Worm (Caenorhabditis elegans) whole organism, late embryonic: ENCODE data around the gene gst-7.
"Not testable (repeated sequence)": the region's sequence is repeated elsewhere in the genome, so short reads cannot be mapped to it uniquely, and the experiment has no call there.

ENCODE experiments used
- F13H6.1 ChIP-seq: sonication (generic microtip); optimal IDR thresholded peaks from 2 replicates; lab custom pipeline; 2016; ENCODE audit warnings: missing genetic modification characterization, missing compliant biosample characterization
- K02D7.2 ChIP-seq: sonication (generic microtip); optimal IDR thresholded peaks from 2 replicates; lab custom pipeline; 2017; ENCODE audit warnings: mild to moderate bottlenecking, missing genetic modification characterization, missing compliant biosample characterization
- K09A11.1 ChIP-seq: sonication (generic microtip); optimal IDR thresholded peaks from 2 replicates; lab custom pipeline; 2017; ENCODE audit warnings: antibody characterized with exemption, mild to moderate bottlenecking, missing genetic modification characterization, missing compliant biosample characterization; ENCODE audit not compliant: insufficient read depth
- T23F11.4 ChIP-seq: fragments of 200-800 bp; sonication (Bioruptor generic); optimal IDR thresholded peaks from 2 replicates; lab custom pipeline; 2018; ENCODE audit warnings: mild to moderate bottlenecking, missing genetic modification characterization, missing compliant biosample characterization
- Y22D7AL.16 ChIP-seq: sonication (generic microtip); optimal IDR thresholded peaks from 2 replicates; lab custom pipeline; 2016; ENCODE audit warnings: missing genetic modification characterization, missing compliant biosample characterization
- ceh-14 ChIP-seq: sonication (generic microtip); optimal IDR thresholded peaks from 2 replicates; lab custom pipeline; 2016; ENCODE audit warnings: missing genotype, missing genetic modification characterization, missing compliant biosample characterization
- ceh-18 ChIP-seq: sonication (generic microtip); optimal IDR thresholded peaks from 2 replicates; lab custom pipeline; 2016; ENCODE audit warnings: missing genetic modification characterization, missing compliant biosample characterization
- ceh-19 ChIP-seq: fragments of 200-800 bp; sonication (Bioruptor generic); optimal IDR thresholded peaks from 2 replicates; lab custom pipeline; 2018; ENCODE audit warnings: mild to moderate bottlenecking, missing genetic modification characterization, missing compliant biosample characterization
- ceh-2 ChIP-seq: sonication (generic microtip); optimal IDR thresholded peaks from 2 replicates; lab custom pipeline; 2016; ENCODE audit warnings: missing genotype, missing genetic modification characterization, missing compliant biosample characterization
- ceh-22 ChIP-seq: sonication (generic microtip); optimal IDR thresholded peaks from 2 replicates; lab custom pipeline; 2017; ENCODE audit warnings: missing biosample characterization, missing genetic modification characterization
- ceh-24 ChIP-seq: sonication (generic microtip); optimal IDR thresholded peaks from 2 replicates; lab custom pipeline; 2016; ENCODE audit warnings: mild to moderate bottlenecking, missing genetic modification characterization, missing compliant biosample characterization
- ceh-34 ChIP-seq: sonication (generic microtip); optimal IDR thresholded peaks from 2 replicates; lab custom pipeline; 2016; ENCODE audit warnings: mild to moderate bottlenecking, missing genetic modification characterization, missing compliant biosample characterization
- ceh-45 ChIP-seq: fragments of 200-800 bp; sonication (Bioruptor generic); IDR thresholded peaks from 2 replicates; pipeline ENCODE4 v1.3.6; 2022; ENCODE audit warnings: missing genetic modification reagents, missing genetic modification characterization, missing compliant biosample characterization
- ceh-6 ChIP-seq: fragments of 200-800 bp; sonication (Bioruptor generic); optimal IDR thresholded peaks from 2 replicates; lab custom pipeline; 2018; ENCODE audit warnings: mild to moderate bottlenecking, missing genetic modification characterization, missing compliant biosample characterization
- che-1 ChIP-seq: sonication (generic microtip); optimal IDR thresholded peaks from 2 replicates; lab custom pipeline; 2016; ENCODE audit warnings: mild to moderate bottlenecking, missing genetic modification characterization, missing compliant biosample characterization
- dmd-4 ChIP-seq: sonication (generic microtip); optimal IDR thresholded peaks from 2 replicates; lab custom pipeline; 2016; ENCODE audit warnings: borderline replicate concordance, missing genetic modification characterization, missing compliant biosample characterization
- elt-2 ChIP-seq: sonication (generic microtip); optimal IDR thresholded peaks from 2 replicates; lab custom pipeline; 2016; ENCODE audit warnings: missing genetic modification reagents, missing genetic modification characterization, missing compliant biosample characterization
- fax-1 ChIP-seq: sonication (generic microtip); optimal IDR thresholded peaks from 2 replicates; lab custom pipeline; 2016; ENCODE audit warnings: missing genotype, missing genetic modification characterization, missing compliant biosample characterization
- fkh-10 ChIP-seq: fragments of 150-350 bp; optimal IDR thresholded peaks from 2 replicates; lab custom pipeline; 2014; ENCODE audit warnings: missing biosample characterization, missing genetic modification reagents, missing genetic modification characterization
- gmeb-2 ChIP-seq: sonication (generic microtip); optimal IDR thresholded peaks from 2 replicates; lab custom pipeline; 2016; ENCODE audit warnings: missing genetic modification characterization, inconsistent platforms, missing compliant biosample characterization
- hlh-30 ChIP-seq: sonication (generic microtip); optimal IDR thresholded peaks from 2 replicates; lab custom pipeline; 2017; ENCODE audit warnings: antibody characterized with exemption, missing genetic modification characterization, missing compliant biosample characterization; ENCODE audit not compliant: insufficient read depth
- hlh-6 ChIP-seq: sonication (generic microtip); optimal IDR thresholded peaks from 2 replicates; lab custom pipeline; 2016; ENCODE audit warnings: missing genotype, missing genetic modification characterization, missing compliant biosample characterization
- hlh-8 ChIP-seq: sonication (generic microtip); optimal IDR thresholded peaks from 2 replicates; lab custom pipeline; 2016; ENCODE audit warnings: missing genotype, missing genetic modification characterization, missing compliant biosample characterization
- lim-6 ChIP-seq: sonication (generic microtip); optimal IDR thresholded peaks from 2 replicates; lab custom pipeline; 2016; ENCODE audit warnings: missing genetic modification characterization, missing compliant biosample characterization
- mec-3 ChIP-seq: sonication (generic microtip); optimal IDR thresholded peaks from 2 replicates; lab custom pipeline; 2016; ENCODE audit warnings: borderline replicate concordance, missing genetic modification characterization, missing compliant biosample characterization
- nfya-1 ChIP-seq: sonication (generic microtip); optimal IDR thresholded peaks from 2 replicates; lab custom pipeline; 2017; ENCODE audit warnings: missing genetic modification characterization, mild to moderate bottlenecking, missing compliant biosample characterization, antibody characterized with exemption, moderate library complexity
- odd-2 ChIP-seq: sonication (generic microtip); optimal IDR thresholded peaks from 2 replicates; lab custom pipeline; 2017; ENCODE audit warnings: antibody characterized with exemption, mild to moderate bottlenecking, missing genetic modification characterization, missing compliant biosample characterization
- pag-3 ChIP-seq: sonication (generic microtip); optimal IDR thresholded peaks from 2 replicates; lab custom pipeline; 2016; ENCODE audit warnings: missing compliant biosample characterization, missing genetic modification characterization, borderline replicate concordance
- pat-9 ChIP-seq: fragments of 200-800 bp; sonication (Bioruptor generic); optimal IDR thresholded peaks from 2 replicates; lab custom pipeline; 2018; ENCODE audit warnings: mild to moderate bottlenecking, missing genetic modification characterization, moderate library complexity, missing compliant biosample characterization
- pha-4 ChIP-seq: fragments of 150-350 bp; optimal IDR thresholded peaks from 2 replicates; lab custom pipeline; 2018; ENCODE audit warnings: missing biosample characterization, missing genetic modification reagents, missing genetic modification characterization
- pqm-1 ChIP-seq: sonication (generic microtip); optimal IDR thresholded peaks from 2 replicates; lab custom pipeline; 2016; ENCODE audit warnings: missing genetic modification characterization, missing compliant biosample characterization
- pros-1 ChIP-seq: fragments of 150-350 bp; optimal IDR thresholded peaks from 2 replicates; lab custom pipeline; 2014; ENCODE audit warnings: missing biosample characterization, missing genetic modification reagents, missing genetic modification characterization
- ref-2 ChIP-seq: sonication (generic microtip); optimal IDR thresholded peaks from 2 replicates; lab custom pipeline; 2016; ENCODE audit warnings: missing genetic modification characterization, missing compliant biosample characterization
- sdc-2 ChIP-seq: sonication (generic microtip); optimal IDR thresholded peaks from 2 replicates; lab custom pipeline; 2016; ENCODE audit warnings: missing genotype, missing genetic modification characterization, missing compliant biosample characterization
- tbx-2 ChIP-seq: sonication (generic microtip); optimal IDR thresholded peaks from 2 replicates; lab custom pipeline; 2016; ENCODE audit warnings: missing genetic modification characterization, missing compliant biosample characterization
- unc-3 ChIP-seq, 2 experiments: fragments of 200-800 bp in 1 of 2; sonication (Bioruptor generic) in 1 of 2; sonication (generic microtip) in 1 of 2; conservative IDR thresholded peaks in 1 of 2; optimal IDR thresholded peaks in 1 of 2; 2 replicates each; pipeline versions ENCODE4 v1.3.6 to Lab custom; 2016 to 2022; ENCODE audit warnings: missing compliant biosample characterization in 2 of 2, missing genetic modification characterization in 2 of 2, missing genetic modification reagents in 1 of 2
- unc-42 ChIP-seq: sonication (generic microtip); optimal IDR thresholded peaks from 2 replicates; lab custom pipeline; 2016; ENCODE audit warnings: missing genotype, missing genetic modification characterization, missing compliant biosample characterization
- unc-86 ChIP-seq: sonication (generic microtip); optimal IDR thresholded peaks from 2 replicates; lab custom pipeline; 2016; ENCODE audit warnings: missing genetic modification characterization, missing compliant biosample characterization

The gst-7 gene

DNA sequence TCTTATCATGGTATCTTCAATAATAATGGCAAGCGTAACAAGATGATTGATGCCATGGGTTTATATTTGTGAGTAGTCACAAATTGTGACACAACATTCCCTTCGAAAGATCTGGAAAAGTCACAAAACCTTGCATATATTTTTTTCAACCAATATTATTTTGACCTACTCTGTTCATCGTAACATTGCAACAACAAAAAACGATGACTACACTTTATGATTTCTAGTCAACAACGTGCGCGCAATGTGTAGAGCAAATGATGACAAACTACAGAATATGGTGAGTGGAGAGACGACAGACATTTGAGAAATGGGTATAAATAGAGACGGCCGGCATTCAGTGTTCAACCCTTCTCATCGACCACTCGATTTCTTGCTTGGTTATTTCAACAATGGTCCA, at the start of gene gst-7:
TSS of gene gst-7 (plus strand) at position 336 of the 400 bp plus-strand sequence.
- TF ChIP-seq unc-42 (tag; lab: Kevin White, UChicago) (no peak), elt-2 (peak; percentile 59)

DNA sequence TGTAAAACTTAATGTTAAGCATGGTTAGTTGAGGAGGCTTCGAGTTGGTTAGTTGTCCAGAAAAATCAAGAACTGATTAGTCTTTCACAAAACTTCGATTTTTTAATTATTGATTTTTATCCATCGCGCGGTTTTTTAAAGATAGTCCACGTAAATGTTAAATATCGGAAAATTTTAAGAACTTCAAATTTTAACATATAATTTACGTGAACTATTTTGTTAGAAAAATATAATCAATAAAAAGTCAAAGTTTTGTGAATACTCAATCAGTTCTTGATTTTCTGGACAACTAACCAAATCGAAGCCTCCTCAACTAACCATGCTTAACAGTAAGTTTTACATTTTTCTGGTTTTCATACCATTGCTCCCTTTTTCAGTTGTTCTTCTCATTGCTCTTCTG, 47.1 kb upstream of the gst-7 start, which contains the start of the genes C33F10.11 and C33F10.1:
TSS of gene C33F10.11 (minus strand) at position 101 of the 400 bp plus-strand sequence.
TSS of gene C33F10.1 (plus strand) at position 263 of the 400 bp plus-strand sequence.
- TF ChIP-seq gmeb-2 (tag; lab: Kevin White, UChicago), result no peak
- TF ChIP-seq K09A11.1 (tag; lab: Kevin White, UChicago), result no peak
- no peak for TF ChIP-seq F13H6.1 (tag; lab: Kevin White, UChicago)
- TF ChIP-seq, all 69 proteins: peak for 0

ce11 chrII:4837659-4838058, 44.2 kb upstream of the gst-7 start, which contains the start of gene C33F10.12:
C33F10.12 (minus strand) TSS chrII:4837759.
- TF ChIP-seq Y22D7AL.16 (tag; lab: Kevin White, UChicago) (no peak), T23F11.4 (GFP tag; lab: Kevin White, UChicago) (no peak), odd-2 (no peak), pros-1 (no peak), ceh-19 (no peak), elt-2 (no peak)

DNA sequence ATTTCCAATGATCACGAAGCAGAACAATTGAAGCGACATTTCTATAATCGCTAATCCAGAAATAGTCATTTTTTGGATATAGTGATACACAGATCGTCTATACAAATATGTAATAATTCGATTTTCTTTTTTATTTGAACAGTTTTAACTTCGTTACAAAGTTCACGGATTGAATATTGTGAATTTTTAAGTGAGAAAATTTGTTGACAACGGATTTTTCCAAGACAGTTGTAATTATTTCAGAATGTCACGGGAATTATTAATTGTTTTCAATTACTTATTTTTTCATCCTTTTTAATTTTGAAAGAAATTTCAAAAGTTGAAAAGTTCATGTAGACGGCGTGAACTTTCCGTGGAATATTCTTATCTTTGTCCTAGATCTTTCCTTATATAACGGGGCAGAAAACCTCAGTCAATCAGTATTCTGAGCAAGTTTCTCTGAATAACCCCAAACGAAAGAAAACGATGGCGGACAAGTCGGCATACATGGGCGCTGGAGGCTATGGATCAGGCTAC, 39.7 kb upstream of the gst-7 start, which contains the start of the genes T23B7.2 and nspd-4:
TSS of gene T23B7.2 (minus strand) at position 101 of the 516 bp plus-strand sequence.
TSS of gene nspd-4 (plus strand) at position 466 of the 516 bp plus-strand sequence.
- not testable (repeated sequence) for TF ChIP-seq tbx-2, pqm-1, pat-9 (tag; lab: Kevin White, UChicago)
- TF ChIP-seq, all 69 proteins: peak for 0; not testable (repeated sequence) for 69

- TF ChIP-seq odd-2 (no peak), hlh-30 (no peak)
Measured at ce11 chrII:4849885-4850284, 32.0 kb upstream of the gst-7 start, which contains the start of gene T23B7.3. T23B7.3 (plus strand) TSS chrII:4850185.

ce11 chrII:4851594-4852106, 30.2 kb upstream of the gst-7 start, which contains the start of gene dnj-9:
dnj-9 (plus strand) TSS chrII:4852056.
- TF ChIP-seq pqm-1 (tag; lab: Kevin White, UChicago) (no peak), K02D7.2 (tag; lab: Kevin White, UChicago) (no peak), ceh-2 (tag; lab: Kevin White, UChicago) (peak; percentile 29), ceh-6 (GFP tag; lab: Kevin White, UChicago) (peak; percentile 43), ceh-34 (tag; lab: Kevin White, UChicago) (peak; percentile 83), hlh-6 (tag; lab: Kevin White, UChicago) (peak; percentile 14), ceh-24 (tag; lab: Kevin White, UChicago) (no peak), unc-86 (tag; lab: Kevin White, UChicago) (peak; percentile 68), pag-3 (tag; lab: Kevin White, UChicago) (no peak), fkh-10 (GFP tag; lab: Kevin White, UChicago) (no peak), che-1 (tag; lab: Kevin White, UChicago) (peak; percentile 24), nfya-1 (tag; lab: Kevin White, UChicago) (peak; percentile 78), mec-3 (no peak), dmd-4 (tag; lab: Kevin White, UChicago) (no peak), sdc-2 (peak; percentile 10), Y22D7AL.16 (tag; lab: Kevin White, UChicago) (peak; percentile 33), ceh-19 (no peak), unc-3 (GFP tag; conservative IDR thresholded peaks at IDR 0.05; lab: Robert Waterston, UW) (0 out of 2 replicates have a peak, but pooled peaks have one; percentile 22), unc-3 (tag; optimal IDR thresholded peaks at IDR 0.05; lab: Kevin White, UChicago) (peak; percentile 27), fax-1 (tag; lab: Kevin White, UChicago) (peak; percentile 1), ref-2 (peak; percentile 28), ceh-18 (tag; lab: Kevin White, UChicago) (peak; percentile 60), ceh-22 (tag; lab: Kevin White, UChicago) (no peak), hlh-8 (tag; lab: Kevin White, UChicago) (peak; percentile 11), ceh-14 (tag; lab: Kevin White, UChicago) (peak; percentile 72), ceh-45 (GFP tag; lab: Robert Waterston, UW) (no peak), pros-1 (no peak), lim-6 (tag; lab: Kevin White, UChicago) (peak; percentile 5), pha-4 (tag; lab: Kevin White, UChicago) (no peak), hlh-30 (peak; percentile 64), unc-42 (tag; lab: Kevin White, UChicago) (peak; percentile 76)
